Fruit fly (Drosophila melanogaster): ENCODE measurements around the gene CG3690.

The CG3690 gene

dm6 chrX:933997-934396 is 17.7 kb downstream of the CG3690 start:
- no peak for TF ChIP-seq sv (GFP tag; optimal IDR thresholded peaks at IDR 0.05)
- no peak for TF ChIP-seq brk (GFP tag; optimal IDR thresholded peaks at IDR 0.05)
- TF ChIP-seq CG9705 (GFP tag; optimal IDR thresholded peaks at IDR 0.05): no peak
- TF ChIP-seq Hnf4 (GFP tag; optimal IDR thresholded peaks at IDR 0.05): no peak
- peak; percentile 84 for TF ChIP-seq Dfd (GFP tag; optimal IDR thresholded peaks at IDR 0.05)

- no peak for TF ChIP-seq N (GFP tag; optimal IDR thresholded peaks at IDR 0.05)
Observed at dm6 chrX:932859-933258, 18.8 kb downstream of the CG3690 start.

dm6 chrX:932166-932565 is 19.5 kb downstream of the CG3690 start, which contains the start of the genes CG32815 and CG3706:
Gene CG32815, plus strand, starts transcription at chrX:932466.
Gene CG3706, minus strand, starts transcription at chrX:932475.
- no peak for TF ChIP-seq HLH106 (tag; optimal IDR thresholded peaks at IDR 0.05)

- TF ChIP-seq woc (GFP tag; optimal IDR thresholded peaks at IDR 0.05) (no peak), rgr (GFP tag; optimal IDR thresholded peaks at IDR 0.05) (no peak), Vsx2 (GFP tag; optimal IDR thresholded peaks at IDR 0.05; ENCODE audit: partially characterized antibody) (no peak), OdsH (GFP tag; optimal IDR thresholded peaks at IDR 0.05) (no peak), CG9705 (GFP tag; optimal IDR thresholded peaks at IDR 0.05) (no peak)
Observed at dm6 chrX:930048-930800, 21.5 kb downstream of the CG3690 start, which contains the start of gene CG3708. Gene CG3708, minus strand, starts transcription at chrX:930098.

dm6 chrX:927863-928257 is 23.8 kb downstream of the CG3690 start, which contains the start of the genes CG43867 and MED22:
Gene CG43867, minus strand, starts transcription at chrX:927975.
Gene MED22, plus strand, starts transcription at chrX:928139.
- TF ChIP-seq br (GFP tag; optimal IDR thresholded peaks at IDR 0.05) (no peak), dl (GFP tag; optimal IDR thresholded peaks at IDR 0.05; ENCODE audit: insufficient read depth in 1 of 2, partially characterized antibody in 2 of 2) (no peak), OdsH (GFP tag; optimal IDR thresholded peaks at IDR 0.05) (no peak), GATAd (GFP tag; optimal IDR thresholded peaks at IDR 0.05) (no peak), CG32264 (GFP tag; optimal IDR thresholded peaks at IDR 0.05) (no peak), CG9705 (GFP tag; optimal IDR thresholded peaks at IDR 0.05) (no peak), ey (GFP tag; optimal IDR thresholded peaks at IDR 0.05) (no peak), Myc (optimal IDR thresholded peaks at IDR 0.05) (no peak), Vsx2 (GFP tag; optimal IDR thresholded peaks at IDR 0.05; ENCODE audit: partially characterized antibody) (no peak), sv (GFP tag; optimal IDR thresholded peaks at IDR 0.05) (no peak), lola (GFP tag; optimal IDR thresholded peaks at IDR 0.05) (no peak), woc (GFP tag; optimal IDR thresholded peaks at IDR 0.05) (no peak), Hr83 (GFP tag; optimal IDR thresholded peaks at IDR 0.05; ENCODE audit: poor library complexity, severe bottlenecking) (no peak), pan (optimal IDR thresholded peaks at IDR 0.05) (no peak)

- TF ChIP-seq Hr78 (GFP tag; optimal IDR thresholded peaks at IDR 0.05): no peak
- TF ChIP-seq Dfd (GFP tag; optimal IDR thresholded peaks at IDR 0.05): no peak
- no peak for TF ChIP-seq CrebA (GFP tag; optimal IDR thresholded peaks at IDR 0.05; ENCODE audit: borderline replicate concordance)
- no peak for TF ChIP-seq pan (optimal IDR thresholded peaks at IDR 0.05)
- no peak for TF ChIP-seq sage (GFP tag; optimal IDR thresholded peaks at IDR 0.05)
- TF ChIP-seq dmrt93B (GFP tag; optimal IDR thresholded peaks at IDR 0.05): no peak
- no peak for TF ChIP-seq Jra (GFP tag; optimal IDR thresholded peaks at IDR 0.05)
- no peak for TF ChIP-seq brk (GFP tag; optimal IDR thresholded peaks at IDR 0.05)
- TF ChIP-seq OdsH (GFP tag; optimal IDR thresholded peaks at IDR 0.05): no peak
- no peak for TF ChIP-seq tai (GFP tag; optimal IDR thresholded peaks at IDR 0.05)
- no peak for TF ChIP-seq N (GFP tag; optimal IDR thresholded peaks at IDR 0.05)
- TF ChIP-seq HLH106 (tag; optimal IDR thresholded peaks at IDR 0.05): no peak
- TF ChIP-seq Dif (GFP tag; optimal IDR thresholded peaks at IDR 0.05; ENCODE audit: partially characterized antibody): no peak
- TF ChIP-seq woc (GFP tag; optimal IDR thresholded peaks at IDR 0.05): no peak
- no peak for TF ChIP-seq dsf (GFP tag; optimal IDR thresholded peaks at IDR 0.05; ENCODE audit: borderline replicate concordance)
- no peak for TF ChIP-seq psq (GFP tag; optimal IDR thresholded peaks at IDR 0.05)
- no peak for TF ChIP-seq ey (GFP tag; optimal IDR thresholded peaks at IDR 0.05)
- TF ChIP-seq lola (GFP tag; optimal IDR thresholded peaks at IDR 0.05): no peak
- no peak for TF ChIP-seq Hr83 (GFP tag; optimal IDR thresholded peaks at IDR 0.05; ENCODE audit: poor library complexity, severe bottlenecking)
Observed at dm6 chrX:927209-927862, 24.4 kb downstream of the CG3690 start, which contains the start of gene Lztr1. Gene Lztr1, minus strand, starts transcription at chrX:927582.
